Worm (Caenorhabditis elegans) whole organism, L1 larva: ENCODE data around the gene aptf-2.

Experiments
- C34B4.2 ChIP-seq: sonication (generic microtip); optimal IDR thresholded peaks from 2 replicates; lab custom pipeline; 2017; ENCODE audit warnings: mild to moderate bottlenecking, missing genetic modification characterization, missing compliant biosample characterization
- aha-1 ChIP-seq: fragments of 150-350 bp; optimal IDR thresholded peaks from 2 replicates; lab custom pipeline; 2014; ENCODE audit warnings: missing biosample characterization, missing genetic modification characterization
- blmp-1 ChIP-seq: fragments of 150-350 bp; optimal IDR thresholded peaks from 2 replicates; lab custom pipeline; 2014; ENCODE audit warnings: missing biosample characterization, missing genetic modification characterization
- ces-1 ChIP-seq: fragments of 150-350 bp; optimal IDR thresholded peaks from 2 replicates; lab custom pipeline; 2014; ENCODE audit warnings: missing biosample characterization, missing genetic modification reagents, missing genetic modification characterization
- dpl-1 ChIP-seq, 3 experiments: fragments of 150-350 bp in 2 of 3; sonication (generic microtip) in 1 of 3; optimal IDR thresholded peaks; 2 replicates each; lab custom pipeline; 2014 to 2017; ENCODE audit warnings: missing biosample characterization in 3 of 3, missing genetic modification characterization in 3 of 3, missing genetic modification reagents in 3 of 3
- dsc-1 ChIP-seq: sonication (generic microtip); optimal IDR thresholded peaks from 2 replicates; lab custom pipeline; 2016; ENCODE audit warnings: mild to moderate bottlenecking, missing genetic modification characterization, missing compliant biosample characterization
- egl-13 ChIP-seq: sonication (generic microtip); optimal IDR thresholded peaks from 2 replicates; lab custom pipeline; 2016; ENCODE audit warnings: missing genotype, missing genetic modification reagents, missing genetic modification characterization, missing compliant biosample characterization
- elt-3 ChIP-seq, 6 experiments: fragments of 150-350 bp in 1 of 6; sonication (generic microtip); optimal IDR thresholded peaks; 2 replicates each; lab custom pipeline; 2017 to 2018; ENCODE audit warnings: missing biosample characterization in 6 of 6, missing genetic modification characterization in 6 of 6, inconsistent platforms in 1 of 6
- ets-5 ChIP-seq: fragments of 200-800 bp; sonication (Bioruptor generic); IDR thresholded peaks from 2 replicates; pipeline ENCODE4 v1.3.6; 2022; ENCODE audit warnings: missing genetic modification characterization, missing compliant biosample characterization
- grh-1 ChIP-seq: fragments of 200-800 bp; sonication (Bioruptor generic); IDR thresholded peaks from 2 replicates; pipeline ENCODE4 v1.3.6; 2022; ENCODE audit warnings: missing genetic modification reagents, missing genetic modification characterization, missing compliant biosample characterization
- irx-1 ChIP-seq: sonication (generic microtip); optimal IDR thresholded peaks from 2 replicates; lab custom pipeline; 2016; ENCODE audit warnings: missing genetic modification characterization, missing compliant biosample characterization
- lin-13 ChIP-seq: fragments of 150-350 bp; optimal IDR thresholded peaks from 2 replicates; lab custom pipeline; 2014; ENCODE audit warnings: missing biosample characterization, missing genetic modification reagents, missing genetic modification characterization
- lin-15B ChIP-seq: fragments of 150-350 bp; sonication (generic microtip); optimal IDR thresholded peaks from 3 replicates; lab custom pipeline; 2014; ENCODE audit warnings: missing biosample characterization, missing genetic modification characterization
- lin-35 ChIP-seq, 2 experiments: fragments of 150-350 bp; optimal IDR thresholded peaks; 2 replicates each; lab custom pipeline; 2014; ENCODE audit warnings: missing biosample characterization in 2 of 2, missing genetic modification characterization in 2 of 2, missing genetic modification reagents in 2 of 2
- mab-9 ChIP-seq: fragments of 200-800 bp; sonication (Bioruptor generic); IDR thresholded peaks from 2 replicates; pipeline ENCODE4 v1.3.6; 2022; ENCODE audit warnings: missing genetic modification reagents, missing genetic modification characterization, missing compliant biosample characterization
- mdl-1 ChIP-seq, 2 experiments: fragments of 150-350 bp; optimal IDR thresholded peaks; 2 replicates each; lab custom pipeline; 2014 to 2017; ENCODE audit warnings: missing biosample characterization in 2 of 2, missing genetic modification characterization in 2 of 2, inconsistent platforms in 1 of 2
- nhr-11 ChIP-seq: fragments of 150-350 bp; optimal IDR thresholded peaks from 2 replicates; lab custom pipeline; 2014; ENCODE audit warnings: missing biosample characterization, missing genetic modification characterization
- nhr-12 ChIP-seq: sonication (generic microtip); optimal IDR thresholded peaks from 2 replicates; lab custom pipeline; 2017; ENCODE audit warnings: missing biosample characterization, missing genetic modification characterization
- nhr-237 ChIP-seq: fragments of 150-350 bp; optimal IDR thresholded peaks from 2 replicates; lab custom pipeline; 2014; ENCODE audit warnings: missing biosample characterization, missing genetic modification characterization
- nhr-47 ChIP-seq: sonication (generic microtip); optimal IDR thresholded peaks from 2 replicates; lab custom pipeline; 2016; ENCODE audit warnings: mild to moderate bottlenecking, missing genetic modification characterization, moderate library complexity, missing compliant biosample characterization
- nhr-84 ChIP-seq: sonication (generic microtip); optimal IDR thresholded peaks from 2 replicates; lab custom pipeline; 2017; ENCODE audit warnings: missing biosample characterization, missing genetic modification characterization
- pax-3 ChIP-seq: fragments of 200-800 bp; sonication (Bioruptor generic); optimal IDR thresholded peaks from 2 replicates; lab custom pipeline; 2018; ENCODE audit warnings: mild to moderate bottlenecking, missing genetic modification characterization, moderate library complexity, missing compliant biosample characterization
- pqm-1 ChIP-seq: sonication (generic microtip); optimal IDR thresholded peaks from 3 replicates; lab custom pipeline; 2017; ENCODE audit warnings: missing biosample characterization, missing genetic modification characterization
- rnt-1 ChIP-seq: sonication (generic microtip); optimal IDR thresholded peaks from 2 replicates; lab custom pipeline; 2016; ENCODE audit warnings: mild to moderate bottlenecking, missing genetic modification characterization, moderate library complexity, missing compliant biosample characterization
- snpc-4 ChIP-seq: fragments of 150-350 bp; optimal IDR thresholded peaks from 2 replicates; lab custom pipeline; 2014; ENCODE audit warnings: missing biosample characterization, missing genetic modification characterization
- snu-23 ChIP-seq: sonication (generic microtip); optimal IDR thresholded peaks from 2 replicates; lab custom pipeline; 2016; ENCODE audit warnings: missing genetic modification characterization, missing compliant biosample characterization
- sup-37 ChIP-seq: fragments of 200-800 bp; sonication (Bioruptor generic); optimal IDR thresholded peaks from 2 replicates; lab custom pipeline; 2018; ENCODE audit warnings: mild to moderate bottlenecking, missing genetic modification characterization, missing compliant biosample characterization
- tlp-1 ChIP-seq: fragments of 150-350 bp; optimal IDR thresholded peaks from 2 replicates; lab custom pipeline; 2014; ENCODE audit warnings: missing biosample characterization, missing genetic modification characterization
- unc-62 ChIP-seq: fragments of 150-350 bp; optimal IDR thresholded peaks from 2 replicates; lab custom pipeline; 2014; ENCODE audit warnings: missing biosample characterization, missing genetic modification reagents, missing genetic modification characterization
- unc-98 ChIP-seq: fragments of 200-800 bp; sonication (Bioruptor generic); IDR thresholded peaks from 2 replicates; pipeline ENCODE4 v1.3.6; 2022; ENCODE audit warnings: missing genetic modification characterization, missing compliant biosample characterization

aptf-2 gene

ce11 chrIV:13422200-13422599 is 6.3 kb upstream of the aptf-2 start, which contains the start of gene nol-9:
Gene nol-9 (plus strand): TSS chrIV:13422500.
- no peak for TF ChIP-seq unc-98 (GFP tag; lab: Robert Waterston, UW)
- TF ChIP-seq pqm-1 (tag; lab: Kevin White, UChicago): no peak
- no peak for TF ChIP-seq nhr-237 (tag; lab: Kevin White, UChicago)
- no peak for TF ChIP-seq tlp-1 (tag; lab: Kevin White, UChicago)
- no peak for TF ChIP-seq irx-1 (tag; lab: Kevin White, UChicago)
- no peak for TF ChIP-seq nhr-84 (tag; lab: Kevin White, UChicago)
- TF ChIP-seq nhr-11: no peak
- no peak for TF ChIP-seq C34B4.2
- TF ChIP-seq dsc-1 (tag; lab: Kevin White, UChicago): no peak
- no peak for TF ChIP-seq egl-13 (tag; lab: Kevin White, UChicago)
- no peak for TF ChIP-seq aha-1 (tag; lab: Kevin White, UChicago)
- no peak for TF ChIP-seq nhr-12
- TF ChIP-seq unc-62 (GFP tag; lab: Kevin White, UChicago): no peak
- no peak for TF ChIP-seq elt-3 (tag; optimal IDR thresholded peaks at IDR 0.05; lab: Kevin White, UChicago)
- TF ChIP-seq ces-1 (GFP tag; lab: Kevin White, UChicago): no peak
- no peak for TF ChIP-seq sup-37
- TF ChIP-seq lin-13: no peak
- TF ChIP-seq rnt-1: no peak
- TF ChIP-seq lin-15B (tag; lab: Kevin White, UChicago): no peak
- no peak for TF ChIP-seq nhr-47 (tag; lab: Kevin White, UChicago)

ce11 chrIV:13412845-13413383 is 2.9 kb downstream of the aptf-2 start, which contains the start of gene gcl-1:
Gene gcl-1 (minus strand): TSS chrIV:13412895.
- TF ChIP-seq dpl-1 (GFP tag; optimal IDR thresholded peaks at IDR 0.05; lab: Kevin White, UChicago) (peak in 1 of 3 experiments; percentile 19), snu-23 (GFP tag; lab: Kevin White, UChicago) (peak; percentile 27), lin-35 (GFP tag; optimal IDR thresholded peaks at IDR 0.05; lab: Kevin White, UChicago) (peak; percentile 13 to 37), grh-1 (GFP tag; lab: Robert Waterston, UW) (0 out of 2 replicates have a peak, but pooled peaks have one; percentile 29), unc-98 (GFP tag; lab: Robert Waterston, UW) (no peak), blmp-1 (peak; percentile 11), mab-9 (no peak), mdl-1 (tag; optimal IDR thresholded peaks at IDR 0.05; lab: Kevin White, UChicago) (peak in 1 of 2 experiments; percentile 59), nhr-84 (tag; lab: Kevin White, UChicago) (no peak)

ce11 chrIV:13408018-13408417 is 7.8 kb downstream of the aptf-2 start, which contains the start of gene Y62E10A.19:
Gene Y62E10A.19 (minus strand): TSS chrIV:13408306.
- TF ChIP-seq blmp-1: peak; percentile 80
- TF ChIP-seq nhr-237 (tag; lab: Kevin White, UChicago): no peak

- TF ChIP-seq ets-5 (GFP tag; lab: Robert Waterston, UW) (no peak), tlp-1 (tag; lab: Kevin White, UChicago) (no peak), snpc-4 (tag; lab: Kevin White, UChicago) (no peak)
Observed at ce11 chrIV:13400456-13401364, 15.1 kb downstream of the aptf-2 start, which contains the start of the genes memi-2 and cyp-31A5. Gene memi-2 (minus strand): TSS chrIV:13400506. Gene cyp-31A5 (plus strand): TSS chrIV:13401289.

ce11 chrIV:13398728-13399127 is 17.1 kb downstream of the aptf-2 start, which contains the start of gene Y62E10A.13:
Gene Y62E10A.13 (minus strand): TSS chrIV:13399053.
- no peak for TF ChIP-seq pax-3 (tag; lab: Kevin White, UChicago)
- TF ChIP-seq mdl-1 (tag; optimal IDR thresholded peaks at IDR 0.05; lab: Kevin White, UChicago): peak in 1 of 2 experiments; percentile 17
